Worm (Caenorhabditis elegans) whole organism, L4 larva: Measurements from ENCODE around the gene acbp-4.

ENCODE experiments used
- F10B5.3 ChIP-seq: sonication (generic microtip); optimal IDR thresholded peaks from 2 replicates; lab custom pipeline; 2016; ENCODE audit warnings: mild to moderate bottlenecking, missing genetic modification characterization, missing compliant biosample characterization
- T20F7.1 ChIP-seq: fragments of 200-800 bp; sonication (Bioruptor generic); optimal IDR thresholded peaks from 2 replicates; lab custom pipeline; 2018; ENCODE audit warnings: mild to moderate bottlenecking, missing genetic modification characterization, missing compliant biosample characterization
- Y75B8A.6 ChIP-seq: fragments of 200-800 bp; sonication (Bioruptor generic); IDR thresholded peaks from 2 replicates; pipeline ENCODE4 v1.3.6; 2022; ENCODE audit warnings: missing genetic modification reagents, missing genetic modification characterization, missing compliant biosample characterization
- ZK337.2 ChIP-seq: fragments of 200-800 bp; sonication (Bioruptor generic); IDR thresholded peaks from 2 replicates; pipeline ENCODE4 v1.3.6; 2022; ENCODE audit warnings: missing genetic modification reagents, missing genetic modification characterization, missing compliant biosample characterization
- aha-1 ChIP-seq: fragments of 150-350 bp; peaks from one replicate; lab custom pipeline; 2014; ENCODE audit warnings: missing biosample characterization, missing genetic modification characterization
- ama-1 ChIP-seq: fragments of 150-350 bp; optimal IDR thresholded peaks from 2 replicates; lab custom pipeline; 2014; ENCODE audit warnings: inconsistent platforms, mixed read lengths
- attf-4 ChIP-seq: sonication (generic microtip); optimal IDR thresholded peaks from 3 replicates; lab custom pipeline; 2017; ENCODE audit warnings: missing biosample characterization, missing genetic modification characterization
- ceh-28 ChIP-seq: fragments of 150-350 bp; optimal IDR thresholded peaks from 2 replicates; lab custom pipeline; 2014; ENCODE audit warnings: missing biosample characterization, missing genetic modification reagents, missing genetic modification characterization
- daf-16 ChIP-seq, 3 experiments: sonication (generic microtip); optimal IDR thresholded peaks; 2 replicates each; lab custom pipeline; 2016 to 2017; ENCODE audit warnings: missing genetic modification characterization in 3 of 3, missing genetic modification reagents in 3 of 3, mild to moderate bottlenecking in 2 of 3, missing compliant biosample characterization in 2 of 3, missing biosample characterization in 1 of 3, moderate library complexity in 1 of 3
- daf-19 ChIP-seq: fragments of 200-800 bp; sonication (Bioruptor generic); conservative IDR thresholded peaks from 2 replicates; pipeline ENCODE4 v1.3.6; 2022; ENCODE audit warnings: missing genetic modification characterization, missing compliant biosample characterization
- dmd-8 ChIP-seq: fragments of 200-800 bp; sonication (Bioruptor generic); IDR thresholded peaks from 2 replicates; pipeline ENCODE4 v1.3.6; 2022; ENCODE audit warnings: missing genetic modification characterization, missing compliant biosample characterization
- duxl-1 ChIP-seq: sonication (generic microtip); optimal IDR thresholded peaks from 2 replicates; lab custom pipeline; 2016; ENCODE audit warnings: mild to moderate bottlenecking, missing genetic modification characterization, moderate library complexity, missing compliant biosample characterization; ENCODE audit not compliant: poor library complexity
- dve-1 ChIP-seq: sonication (generic microtip); optimal IDR thresholded peaks from 2 replicates; lab custom pipeline; 2017; ENCODE audit warnings: antibody characterized with exemption, mild to moderate bottlenecking, missing genetic modification characterization, missing compliant biosample characterization; ENCODE audit not compliant: insufficient read depth
- lin-15B ChIP-seq: fragments of 150-350 bp; sonication (generic microtip); optimal IDR thresholded peaks from 3 replicates; lab custom pipeline; 2014; ENCODE audit warnings: missing biosample characterization, missing genetic modification characterization
- lin-29 ChIP-seq: fragments of 200-800 bp; sonication (Bioruptor generic); IDR thresholded peaks from 2 replicates; pipeline ENCODE4 v1.3.6; 2022; ENCODE audit warnings: missing genetic modification reagents, missing genetic modification characterization, missing compliant biosample characterization
- lsy-2 ChIP-seq, 2 experiments: fragments of 150-350 bp in 1 of 2; sonication (generic microtip) in 1 of 2; optimal IDR thresholded peaks; 2 replicates each; lab custom pipeline; 2014 to 2017; ENCODE audit warnings: missing biosample characterization in 2 of 2, missing genetic modification characterization in 2 of 2
- madf-5 ChIP-seq, 2 experiments: fragments of 200-800 bp; sonication (Bioruptor generic); IDR thresholded peaks; 2 replicates each; pipeline ENCODE4 v1.3.6; 2022; ENCODE audit warnings: missing compliant biosample characterization in 2 of 2, missing genetic modification characterization in 2 of 2
- mdl-1 ChIP-seq, 2 experiments: fragments of 150-350 bp in 1 of 2; sonication (generic microtip) in 1 of 2; optimal IDR thresholded peaks; 2 replicates each; lab custom pipeline; 2014 to 2017; ENCODE audit warnings: missing biosample characterization in 2 of 2, missing genetic modification characterization in 2 of 2
- mep-1 ChIP-seq: fragments of 150-350 bp; sonication (generic microtip); optimal IDR thresholded peaks from 3 replicates; lab custom pipeline; 2014; ENCODE audit warnings: missing biosample characterization, missing genetic modification characterization
- mxl-2 ChIP-seq: fragments of 200-800 bp; sonication (Bioruptor generic); conservative IDR thresholded peaks from 2 replicates; pipeline ENCODE4 v1.3.6; 2022; ENCODE audit warnings: missing genetic modification reagents, missing genetic modification characterization, missing compliant biosample characterization
- nhr-10 ChIP-seq: fragments of 150-350 bp; optimal IDR thresholded peaks from 2 replicates; lab custom pipeline; 2014; ENCODE audit warnings: missing biosample characterization, missing genetic modification characterization
- nhr-41 ChIP-seq: fragments of 200-800 bp; sonication (Bioruptor generic); IDR thresholded peaks from 2 replicates; pipeline ENCODE4 v1.3.6; 2022; ENCODE audit warnings: missing genetic modification reagents, missing genetic modification characterization, missing compliant biosample characterization
- nhr-42 ChIP-seq: fragments of 200-800 bp; sonication (Bioruptor generic); IDR thresholded peaks from 2 replicates; pipeline ENCODE4 v1.3.6; 2022; ENCODE audit warnings: missing genetic modification characterization, missing compliant biosample characterization
- nhr-6 ChIP-seq: fragments of 150-350 bp; optimal IDR thresholded peaks from 2 replicates; lab custom pipeline; 2014; ENCODE audit warnings: missing biosample characterization, missing genetic modification characterization
- pha-4 ChIP-seq, 2 experiments: fragments of 150-350 bp in 1 of 2; fragments of 200-800 bp in 1 of 2; sonication (Bioruptor generic) in 1 of 2; IDR thresholded peaks in 1 of 2; optimal IDR thresholded peaks in 1 of 2; 2 replicates each; pipeline versions ENCODE4 v1.3.6 to Lab custom; 2014 to 2022; ENCODE audit warnings: missing genetic modification characterization in 2 of 2, missing genetic modification reagents in 2 of 2, missing biosample characterization in 1 of 2, missing compliant biosample characterization in 1 of 2
- rbr-2 ChIP-seq: sonication (generic microtip); optimal IDR thresholded peaks from 2 replicates; lab custom pipeline; 2016; ENCODE audit warnings: missing genotype, missing genetic modification characterization, missing compliant biosample characterization
- saeg-2 ChIP-seq: fragments of 200-800 bp; sonication (Bioruptor generic); IDR thresholded peaks from 2 replicates; pipeline ENCODE4 v1.3.6; 2022; ENCODE audit warnings: missing genetic modification reagents, missing genetic modification characterization, missing compliant biosample characterization
- set-16 ChIP-seq: fragments of 200-800 bp; sonication (Bioruptor generic); IDR thresholded peaks from 2 replicates; pipeline ENCODE4 v1.3.6; 2022; ENCODE audit warnings: missing genetic modification reagents, missing genetic modification characterization, missing compliant biosample characterization
- skn-1 ChIP-seq: fragments of 150-350 bp; optimal IDR thresholded peaks from 2 replicates; lab custom pipeline; 2014; ENCODE audit warnings: missing biosample characterization, missing genetic modification characterization
- snpc-1.2 ChIP-seq: fragments of 200-800 bp; sonication (Bioruptor generic); IDR thresholded peaks from 2 replicates; pipeline ENCODE4 v1.3.6; 2022; ENCODE audit warnings: missing genetic modification reagents, missing genetic modification characterization, missing compliant biosample characterization
- snpc-4 ChIP-seq: fragments of 150-350 bp; optimal IDR thresholded peaks from 2 replicates; lab custom pipeline; 2014; ENCODE audit warnings: missing biosample characterization, missing genetic modification characterization
- spr-1 ChIP-seq: sonication (generic microtip); optimal IDR thresholded peaks from 2 replicates; lab custom pipeline; 2016; ENCODE audit warnings: mild to moderate bottlenecking, missing genetic modification characterization, missing compliant biosample characterization
- unc-39 ChIP-seq: sonication (generic microtip); optimal IDR thresholded peaks from 2 replicates; lab custom pipeline; 2017; ENCODE audit warnings: missing biosample characterization, missing genetic modification characterization
- vab-7 ChIP-seq: fragments of 200-800 bp; sonication (Bioruptor generic); IDR thresholded peaks from 2 replicates; pipeline ENCODE4 v1.3.6; 2022; ENCODE audit warnings: missing genetic modification reagents, missing genetic modification characterization, missing compliant biosample characterization
- zfp-3 ChIP-seq: fragments of 200-800 bp; sonication (Bioruptor generic); conservative IDR thresholded peaks from 2 replicates; pipeline ENCODE4 v1.3.6; 2022; ENCODE audit warnings: missing genetic modification reagents, missing genetic modification characterization, missing compliant biosample characterization
- ztf-11 ChIP-seq: fragments of 150-350 bp; optimal IDR thresholded peaks from 2 replicates; lab custom pipeline; 2014; ENCODE audit warnings: missing biosample characterization, missing genetic modification characterization

The acbp-4 gene

ce11 chrIII:7353871-7354270 is 45.0 kb upstream of the acbp-4 start, which contains the start of gene F08F8.9:
F08F8.9 (minus strand) TSS chrIII:7353971.
- TF ChIP-seq daf-16 (GFP tag; optimal IDR thresholded peaks at IDR 0.05; lab: Kevin White, UChicago) (no peak), daf-16 (tag; optimal IDR thresholded peaks at IDR 0.05; lab: Kevin White, UChicago) (no peak), spr-1 (no peak), lsy-2 (tag; optimal IDR thresholded peaks at IDR 0.05; lab: Kevin White, UChicago) (no peak), dve-1 (peak; percentile 35), mdl-1 (tag; optimal IDR thresholded peaks at IDR 0.05; lab: Kevin White, UChicago) (no peak), ZK337.2 (GFP tag; lab: Robert Waterston, UW) (no peak), T20F7.1 (GFP tag; lab: Kevin White, UChicago) (no peak), aha-1 (tag; lab: Kevin White, UChicago) (peak; percentile 81), madf-5 (GFP tag; IDR thresholded peaks at IDR 0.05; lab: Robert Waterston, UW) (no peak), unc-39 (tag; lab: Kevin White, UChicago) (no peak)

ce11 chrIII:7349075-7349474 is 40.2 kb upstream of the acbp-4 start, which contains the start of gene gos-28:
gos-28 (minus strand) TSS chrIII:7349175.
- TF ChIP-seq ztf-11 (tag; lab: Kevin White, UChicago): no peak
- TF ChIP-seq rbr-2 (tag; lab: Kevin White, UChicago): no peak
- no peak for TF ChIP-seq skn-1 (tag; lab: Kevin White, UChicago)
- peak; percentile 16 for TF ChIP-seq ama-1 (lab: Kevin White, UChicago)
- TF ChIP-seq madf-5 (GFP tag; IDR thresholded peaks at IDR 0.05; lab: Robert Waterston, UW): no peak

ce11 chrIII:7347049-7347448 is 38.1 kb upstream of the acbp-4 start, which contains the start of gene F08F8.7:
F08F8.7 (minus strand) TSS chrIII:7347149.
- no peak for TF ChIP-seq Y75B8A.6 (GFP tag; lab: Robert Waterston, UW)
- TF ChIP-seq daf-16 (GFP tag; optimal IDR thresholded peaks at IDR 0.05; lab: Kevin White, UChicago): no peak
- TF ChIP-seq daf-16 (tag; optimal IDR thresholded peaks at IDR 0.05; lab: Kevin White, UChicago): peak; percentile 7

DNA sequence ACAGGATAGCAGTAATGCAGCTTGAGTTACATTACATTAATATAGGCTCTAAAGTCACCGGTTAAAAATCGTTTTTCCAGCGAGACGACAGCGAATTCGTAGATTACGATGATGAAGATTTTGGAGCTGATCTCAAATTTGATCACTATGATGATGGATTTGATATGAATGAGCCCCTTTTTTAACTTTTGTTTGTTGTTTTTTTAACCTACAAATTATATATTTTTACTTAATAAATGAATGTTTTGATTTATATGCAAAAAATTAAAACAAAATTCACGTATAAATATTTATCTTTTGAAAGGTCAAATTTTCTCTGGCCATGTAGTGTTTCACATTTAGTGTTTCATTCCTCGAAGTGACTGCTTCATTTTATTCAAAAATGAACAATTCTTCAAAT is 34.5 kb upstream of the acbp-4 start, which contains the start of gene F08F8.6:
F08F8.6 (plus strand) TSS at position 301 of the 400 bp plus-strand sequence.
- no peak for TF ChIP-seq mxl-2
- TF ChIP-seq snpc-4 (tag; lab: Kevin White, UChicago): no peak
- TF ChIP-seq F10B5.3 (tag; lab: Kevin White, UChicago): no peak
- TF ChIP-seq duxl-1 (tag; lab: Kevin White, UChicago): no peak
- no peak for TF ChIP-seq ceh-28 (tag; lab: Kevin White, UChicago)
- no peak for TF ChIP-seq snpc-1.2 (GFP tag; lab: Robert Waterston, UW)
- TF ChIP-seq zfp-3 (GFP tag; lab: Robert Waterston, UW): no peak
- TF ChIP-seq nhr-42 (GFP tag; lab: Robert Waterston, UW): no peak
- no peak for TF ChIP-seq T20F7.1 (GFP tag; lab: Kevin White, UChicago)
- no peak for TF ChIP-seq dve-1
- TF ChIP-seq set-16 (GFP tag; lab: Robert Waterston, UW): no peak
- TF ChIP-seq, all 104 proteins: peak for 0

DNA sequence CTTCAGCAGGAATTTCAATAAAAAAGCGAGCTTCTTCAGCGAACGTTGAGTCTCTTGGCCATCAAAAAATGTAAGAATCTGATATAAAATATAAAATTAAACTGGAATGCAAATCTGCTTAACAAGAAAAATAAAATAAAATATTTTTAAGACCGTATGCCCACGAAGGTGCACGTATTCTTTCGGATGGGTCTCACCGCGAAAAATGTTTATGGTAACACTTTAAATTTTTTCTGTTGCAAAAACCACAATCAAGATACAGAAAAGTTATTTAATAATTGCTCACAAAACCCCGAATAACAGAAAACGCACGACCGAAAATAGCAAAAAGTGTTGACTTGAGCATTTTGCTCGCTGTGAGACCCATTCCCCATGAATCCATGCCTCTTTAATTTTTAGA is 30.2 kb upstream of the acbp-4 start:
- TF ChIP-seq nhr-10 (tag; lab: Kevin White, UChicago) (no peak), lin-29 (no peak), daf-19 (GFP tag; lab: Robert Waterston, UW) (no peak), dmd-8 (GFP tag; lab: Robert Waterston, UW) (no peak), rbr-2 (tag; lab: Kevin White, UChicago) (no peak), nhr-6 (no peak), duxl-1 (tag; lab: Kevin White, UChicago) (no peak), saeg-2 (GFP tag; lab: Robert Waterston, UW) (no peak), vab-7 (GFP tag; lab: Robert Waterston, UW) (no peak), nhr-41 (GFP tag; lab: Robert Waterston, UW) (no peak), attf-4 (tag; lab: Kevin White, UChicago) (no peak), lin-15B (tag; lab: Kevin White, UChicago) (no peak), mep-1 (tag; lab: Kevin White, UChicago) (no peak), ZK337.2 (GFP tag; lab: Robert Waterston, UW) (no peak), pha-4 (GFP tag; IDR thresholded peaks at IDR 0.05; lab: Robert Waterston, UW) (no peak), pha-4 (tag; optimal IDR thresholded peaks at IDR 0.05; lab: Kevin White, UChicago) (no peak)
